Worm (Caenorhabditis elegans) whole organism, mixed stage, embryonic: ENCODE measurements around the gene T13C2.3.

Experiments
- M03D4.4 ChIP-seq: sonication (generic microtip); optimal IDR thresholded peaks from 2 replicates; lab custom pipeline; 2017; ENCODE audit warnings: mild to moderate bottlenecking, missing genetic modification characterization, missing compliant biosample characterization
- bed-3 ChIP-seq: fragments of 200-800 bp; sonication (Bioruptor generic); optimal IDR thresholded peaks from 3 replicates; lab custom pipeline; 2018; ENCODE audit warnings: mild to moderate bottlenecking, missing genetic modification characterization, moderate library complexity, missing compliant biosample characterization
- blmp-1 ChIP-seq: fragments of 150-350 bp; optimal IDR thresholded peaks from 2 replicates; lab custom pipeline; 2014; ENCODE audit warnings: missing biosample characterization, missing genetic modification characterization
- ceh-39 ChIP-seq: fragments of 150-350 bp; optimal IDR thresholded peaks from 2 replicates; lab custom pipeline; 2014; ENCODE audit warnings: missing biosample characterization, missing genetic modification characterization
- ceh-83 ChIP-seq: fragments of 200-800 bp; sonication (Bioruptor generic); optimal IDR thresholded peaks from 2 replicates; lab custom pipeline; 2018; ENCODE audit warnings: mild to moderate bottlenecking, missing genetic modification characterization, missing compliant biosample characterization
- ces-1 ChIP-seq: fragments of 150-350 bp; optimal IDR thresholded peaks from 2 replicates; lab custom pipeline; 2014; ENCODE audit warnings: missing biosample characterization, missing genetic modification reagents, missing genetic modification characterization
- cnd-1 ChIP-seq: fragments of 200-800 bp; sonication (Bioruptor generic); optimal IDR thresholded peaks from 2 replicates; lab custom pipeline; 2018; ENCODE audit warnings: mild to moderate bottlenecking, missing genetic modification characterization, missing compliant biosample characterization
- elt-1 ChIP-seq: sonication (generic microtip); optimal IDR thresholded peaks from 2 replicates; lab custom pipeline; 2017; ENCODE audit warnings: missing genetic modification characterization, mild to moderate bottlenecking, missing compliant biosample characterization, antibody characterized with exemption, moderate library complexity, borderline replicate concordance; ENCODE audit not compliant: insufficient read depth
- elt-3 ChIP-seq: fragments of 150-350 bp; optimal IDR thresholded peaks from 2 replicates; lab custom pipeline; 2014; ENCODE audit warnings: missing biosample characterization, missing genetic modification characterization
- flh-1 ChIP-seq: fragments of 200-800 bp; sonication (Bioruptor generic); optimal IDR thresholded peaks from 2 replicates; lab custom pipeline; 2018; ENCODE audit warnings: mild to moderate bottlenecking, missing genetic modification characterization, moderate library complexity, missing compliant biosample characterization
- ham-2 ChIP-seq: fragments of 200-800 bp; sonication (Bioruptor generic); optimal IDR thresholded peaks from 2 replicates; lab custom pipeline; 2018; ENCODE audit warnings: mild to moderate bottlenecking, missing genetic modification characterization, missing compliant biosample characterization
- hlh-1 ChIP-seq: fragments of 150-350 bp; optimal IDR thresholded peaks from 2 replicates; lab custom pipeline; 2014; ENCODE audit warnings: missing biosample characterization, missing genetic modification reagents, missing genetic modification characterization
- lin-13 ChIP-seq: fragments of 150-350 bp; optimal IDR thresholded peaks from 2 replicates; lab custom pipeline; 2014; ENCODE audit warnings: missing biosample characterization, missing genetic modification characterization
- lin-32 ChIP-seq: fragments of 200-800 bp; sonication (Bioruptor generic); optimal IDR thresholded peaks from 2 replicates; lab custom pipeline; 2018; ENCODE audit warnings: mild to moderate bottlenecking, missing genetic modification characterization, missing compliant biosample characterization
- lsy-2 ChIP-seq: fragments of 150-350 bp; optimal IDR thresholded peaks from 2 replicates; lab custom pipeline; 2014; ENCODE audit warnings: missing biosample characterization, missing genetic modification characterization
- mab-5 ChIP-seq: fragments of 150-350 bp; optimal IDR thresholded peaks from 2 replicates; lab custom pipeline; 2014; ENCODE audit warnings: missing biosample characterization, missing genetic modification characterization
- mep-1 ChIP-seq: fragments of 150-350 bp; optimal IDR thresholded peaks from 2 replicates; lab custom pipeline; 2017; ENCODE audit warnings: missing biosample characterization, missing genetic modification reagents, missing genetic modification characterization, inconsistent platforms
- mls-2 ChIP-seq: sonication (generic microtip); optimal IDR thresholded peaks from 2 replicates; lab custom pipeline; 2016; ENCODE audit warnings: mild to moderate bottlenecking, missing genetic modification characterization, moderate library complexity, missing compliant biosample characterization
- nhr-12 ChIP-seq: fragments of 150-350 bp; optimal IDR thresholded peaks from 2 replicates; lab custom pipeline; 2014; ENCODE audit warnings: missing biosample characterization, missing genetic modification characterization
- nhr-2 ChIP-seq: fragments of 150-350 bp; optimal IDR thresholded peaks from 2 replicates; lab custom pipeline; 2014; ENCODE audit warnings: missing biosample characterization, missing genetic modification characterization
- nhr-237 ChIP-seq: fragments of 150-350 bp; optimal IDR thresholded peaks from 2 replicates; lab custom pipeline; 2014; ENCODE audit warnings: missing biosample characterization, missing genetic modification characterization
- pha-4 ChIP-seq: fragments of 150-350 bp; optimal IDR thresholded peaks from 2 replicates; lab custom pipeline; 2018; ENCODE audit warnings: missing biosample characterization, missing genetic modification reagents, missing genetic modification characterization
- sem-2 ChIP-seq: fragments of 200-800 bp; sonication (Bioruptor generic); optimal IDR thresholded peaks from 2 replicates; lab custom pipeline; 2018; ENCODE audit warnings: mild to moderate bottlenecking, missing genetic modification characterization, missing compliant biosample characterization
- snpc-4 ChIP-seq: fragments of 150-350 bp; optimal IDR thresholded peaks from 2 replicates; lab custom pipeline; 2014; ENCODE audit warnings: missing biosample characterization, missing genetic modification characterization
- sptf-1 ChIP-seq: sonication (generic microtip); optimal IDR thresholded peaks from 2 replicates; lab custom pipeline; 2017; ENCODE audit warnings: mild to moderate bottlenecking, missing genetic modification characterization, moderate library complexity, missing compliant biosample characterization
- tbx-8 ChIP-seq: fragments of 200-800 bp; sonication (Bioruptor generic); optimal IDR thresholded peaks from 2 replicates; lab custom pipeline; 2018; ENCODE audit warnings: mild to moderate bottlenecking, missing genetic modification characterization, moderate library complexity, missing compliant biosample characterization
- unc-120 ChIP-seq: sonication (generic microtip); optimal IDR thresholded peaks from 2 replicates; lab custom pipeline; 2017; ENCODE audit warnings: missing genetic modification characterization, missing compliant biosample characterization; ENCODE audit not compliant: poor library complexity, severe bottlenecking
- unc-39 ChIP-seq: fragments of 150-350 bp; optimal IDR thresholded peaks from 2 replicates; lab custom pipeline; 2014; ENCODE audit warnings: missing biosample characterization, missing genetic modification characterization
- unc-62 ChIP-seq: fragments of 150-350 bp; optimal IDR thresholded peaks from 2 replicates; lab custom pipeline; 2014; ENCODE audit warnings: missing biosample characterization, missing genetic modification reagents, missing genetic modification characterization
- zip-8 ChIP-seq: fragments of 150-350 bp; optimal IDR thresholded peaks from 2 replicates; lab custom pipeline; 2014; ENCODE audit warnings: missing biosample characterization, missing genetic modification characterization
- ztf-11 ChIP-seq: fragments of 150-350 bp; optimal IDR thresholded peaks from 2 replicates; lab custom pipeline; 2014; ENCODE audit warnings: missing biosample characterization, missing genetic modification characterization

Gene T13C2.3

DNA sequence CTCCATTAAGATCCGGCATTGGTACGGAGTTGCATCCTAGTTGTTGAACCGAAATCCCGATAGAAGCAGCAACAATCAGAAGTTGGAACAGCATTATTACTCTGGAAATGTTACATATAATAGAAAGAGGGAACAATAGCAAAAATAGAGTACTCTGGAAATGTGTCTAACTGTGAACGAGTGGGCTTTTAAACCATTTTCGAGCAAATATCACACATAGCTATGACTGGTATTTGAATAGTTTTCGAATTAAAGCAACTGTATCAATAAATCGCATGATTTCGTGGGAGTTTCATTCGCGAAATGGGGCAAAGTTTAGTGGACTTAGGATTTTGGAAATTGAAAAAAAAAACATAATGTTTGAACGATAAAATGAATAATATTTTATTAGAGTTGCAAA is 39.6 kb upstream of the T13C2.3 start, which contains the start of gene F41G3.10:
Gene F41G3.10, minus strand, starts transcription at position 101 of the 400 bp plus-strand sequence.
- TF ChIP-seq ham-2 (GFP tag; lab: Kevin White, UChicago) = no peak
- TF ChIP-seq blmp-1 (tag; lab: Kevin White, UChicago) = no peak
- no peak for TF ChIP-seq nhr-2
- TF ChIP-seq sptf-1 (tag; lab: Kevin White, UChicago) = no peak
- TF ChIP-seq hlh-1 = no peak
- TF ChIP-seq lsy-2 (tag; lab: Kevin White, UChicago) = no peak
- no peak for TF ChIP-seq elt-3 (tag; lab: Kevin White, UChicago)
- no peak for TF ChIP-seq tbx-8 (GFP tag; lab: Kevin White, UChicago)
- TF ChIP-seq ces-1 (GFP tag; lab: Kevin White, UChicago) = no peak
- no peak for TF ChIP-seq flh-1 (GFP tag; lab: Kevin White, UChicago)
- TF ChIP-seq, all 35 proteins: peak for 0

ce11 chrII:6750929-6751328 is 38.1 kb upstream of the T13C2.3 start, which contains the start of gene F41G3.20:
TSS of gene F41G3.20 (minus strand) at chrII:6751029.
- TF ChIP-seq tbx-8 (GFP tag; lab: Kevin White, UChicago) (no peak), ham-2 (GFP tag; lab: Kevin White, UChicago) (no peak), elt-3 (tag; lab: Kevin White, UChicago) (no peak), elt-1 (tag; lab: Kevin White, UChicago) (no peak), unc-62 (GFP tag; lab: Kevin White, UChicago) (no peak), nhr-12 (no peak)
- TF ChIP-seq, all 35 proteins: peak for 0

- TF ChIP-seq ham-2 (GFP tag; lab: Kevin White, UChicago) (no peak), lin-32 (GFP tag; lab: Kevin White, UChicago) (no peak), pha-4 (no peak), elt-3 (tag; lab: Kevin White, UChicago) (no peak), unc-62 (GFP tag; lab: Kevin White, UChicago) (no peak), mep-1 (tag; lab: Kevin White, UChicago) (no peak), ceh-83 (GFP tag; lab: Kevin White, UChicago) (no peak), elt-1 (tag; lab: Kevin White, UChicago) (no peak), tbx-8 (GFP tag; lab: Kevin White, UChicago) (no peak), unc-39 (tag; lab: Kevin White, UChicago) (no peak), flh-1 (GFP tag; lab: Kevin White, UChicago) (no peak), ztf-11 (tag; lab: Kevin White, UChicago) (no peak), M03D4.4 (tag; lab: Kevin White, UChicago) (no peak), cnd-1 (tag; lab: Kevin White, UChicago) (no peak), nhr-237 (no peak), bed-3 (GFP tag; lab: Kevin White, UChicago) (no peak), snpc-4 (tag; lab: Kevin White, UChicago) (no peak), ceh-39 (tag; lab: Kevin White, UChicago) (no peak), nhr-12 (no peak)
These were observed 37.0 kb upstream of the T13C2.3 start, which contains the start of gene F41G3.19 for ce11 chrII:6752027-6752426. TSS of gene F41G3.19 (minus strand) at chrII:6752127.

DNA sequence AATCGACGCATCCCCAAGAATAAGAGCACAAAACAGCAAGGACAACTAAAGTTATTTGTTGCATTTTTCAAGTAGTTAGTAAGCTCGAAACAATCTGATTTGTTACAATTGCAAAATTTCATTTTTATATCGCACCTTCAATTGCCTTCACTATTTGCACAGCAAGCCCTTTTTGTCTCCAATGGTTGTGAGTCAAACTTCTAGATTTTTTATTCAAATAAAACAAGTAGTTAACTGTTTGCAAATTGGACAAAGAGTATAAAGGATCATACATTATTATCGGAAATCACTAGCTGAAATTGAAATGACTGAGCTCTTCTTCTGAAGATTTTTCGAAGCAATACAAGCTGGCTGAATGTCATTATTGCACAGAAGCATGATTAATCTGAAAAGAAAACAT is 36.2 kb upstream of the T13C2.3 start, which contains the start of gene F41G3.21:
Gene F41G3.21, minus strand, starts transcription at position 101 of the 400 bp plus-strand sequence.
- TF ChIP-seq nhr-2 = no peak
- TF ChIP-seq unc-39 (tag; lab: Kevin White, UChicago) = no peak
- no peak for TF ChIP-seq elt-1 (tag; lab: Kevin White, UChicago)
- TF ChIP-seq ham-2 (GFP tag; lab: Kevin White, UChicago) = no peak
- no peak for TF ChIP-seq mep-1 (tag; lab: Kevin White, UChicago)

- TF ChIP-seq blmp-1 (tag; lab: Kevin White, UChicago) (no peak), ceh-39 (tag; lab: Kevin White, UChicago) (no peak), mab-5 (tag; lab: Kevin White, UChicago) (no peak), hlh-1 (no peak)
- TF ChIP-seq, all 35 proteins: peak for 0
These were observed 34.3 kb upstream of the T13C2.3 start, which contains the start of the genes srx-95 and fis-1 for ce11 chrII:6754671-6755224. TSS of gene srx-95 (minus strand) at chrII:6754771. TSS of gene fis-1 (plus strand) at chrII:6755174.

ce11 chrII:6756232-6756631 is 32.8 kb upstream of the T13C2.3 start, which contains the start of gene F41G3.3:
TSS of gene F41G3.3 (plus strand) at chrII:6756532.
- TF ChIP-seq elt-3 (tag; lab: Kevin White, UChicago) (no peak), lsy-2 (tag; lab: Kevin White, UChicago) (no peak), pha-4 (no peak), unc-120 (no peak), mls-2 (tag; lab: Kevin White, UChicago) (no peak), unc-62 (GFP tag; lab: Kevin White, UChicago) (no peak), bed-3 (GFP tag; lab: Kevin White, UChicago) (no peak), nhr-12 (no peak), ztf-11 (tag; lab: Kevin White, UChicago) (no peak), ham-2 (GFP tag; lab: Kevin White, UChicago) (no peak), ces-1 (GFP tag; lab: Kevin White, UChicago) (no peak), blmp-1 (tag; lab: Kevin White, UChicago) (no peak), mab-5 (tag; lab: Kevin White, UChicago) (no peak), lin-13 (tag; lab: Kevin White, UChicago) (no peak), zip-8 (tag; lab: Kevin White, UChicago) (no peak), sem-2 (no peak), nhr-2 (no peak), cnd-1 (tag; lab: Kevin White, UChicago) (no peak)
